Worm (Caenorhabditis elegans): ENCODE data around the gene atg-16.2.

atg-16.2 gene

ce11 chrII:6499067-6499466 lies 45.9 kb upstream of the atg-16.2 start, which contains the start of gene twk-49:
twk-49 (minus strand) TSS chrII:6499167.
- TF ChIP-seq ama-1 (optimal IDR thresholded peaks at IDR 0.05) (no peak), alr-1 (tag; optimal IDR thresholded peaks at IDR 0.05) (no peak), mdl-1 (tag; optimal IDR thresholded peaks at IDR 0.05) (no peak), nhr-77 (tag; optimal IDR thresholded peaks at IDR 0.05) (no peak), sma-3 (GFP tag; optimal IDR thresholded peaks at IDR 0.05) (no peak), ceh-82 (tag; optimal IDR thresholded peaks at IDR 0.05) (no peak), crh-2 (tag; optimal IDR thresholded peaks at IDR 0.05) (no peak), lin-11 (tag; optimal IDR thresholded peaks at IDR 0.05) (no peak), gmeb-1 (tag; optimal IDR thresholded peaks at IDR 0.05) (no peak), elt-1 (tag; optimal IDR thresholded peaks at IDR 0.05) (no peak), nhr-237 (tag; optimal IDR thresholded peaks at IDR 0.05) (no peak), C34F6.9 (tag; optimal IDR thresholded peaks at IDR 0.05) (no peak), ceh-16 (tag; optimal IDR thresholded peaks at IDR 0.05) (no peak), lin-39 (tag; optimal IDR thresholded peaks at IDR 0.05) (no peak), nhr-11 (tag; optimal IDR thresholded peaks at IDR 0.05) (no peak), ztf-11 (tag; optimal IDR thresholded peaks at IDR 0.05) (no peak), sem-4 (tag; optimal IDR thresholded peaks at IDR 0.05) (no peak)

- TF ChIP-seq sem-4 (tag; optimal IDR thresholded peaks at IDR 0.05), result peak; percentile 37
- TF ChIP-seq peb-1 (tag; optimal IDR thresholded peaks at IDR 0.05), result no peak
- TF ChIP-seq Y55F3AM.14 (GFP tag; optimal IDR thresholded peaks at IDR 0.05), result no peak
- TF ChIP-seq snpc-4 (tag; optimal IDR thresholded peaks at IDR 0.05), result no peak
- TF ChIP-seq unc-39 (tag; optimal IDR thresholded peaks at IDR 0.05), result no peak
- TF ChIP-seq zag-1 (tag; optimal IDR thresholded peaks at IDR 0.05), result peak; percentile 10
Measured at ce11 chrII:6498609-6499008, 45.4 kb upstream of the atg-16.2 start.

DNA sequence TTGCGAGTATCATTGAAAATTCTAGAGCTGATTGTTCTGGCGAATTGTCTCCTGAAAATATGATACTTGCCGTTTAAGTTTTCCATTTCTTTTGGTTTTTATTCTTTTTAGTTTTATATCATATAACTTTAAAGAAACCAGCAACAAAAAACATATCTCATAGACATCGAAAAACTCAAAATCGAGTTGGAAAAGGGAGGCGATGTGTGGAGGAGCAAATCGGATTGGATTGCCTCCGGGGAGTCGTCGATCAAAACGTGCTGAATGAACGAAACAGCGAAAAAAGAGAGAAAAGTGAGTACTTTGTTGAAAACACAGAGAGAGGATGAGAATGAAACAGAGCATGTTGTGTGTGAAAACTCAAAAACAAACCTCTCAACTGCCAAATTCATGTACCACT lies 43.9 kb upstream of the atg-16.2 start:
- TF ChIP-seq lsy-2 (tag; optimal IDR thresholded peaks at IDR 0.05), result peak in 1 of 2 experiments; percentile 22
- TF ChIP-seq sma-9 (GFP tag; optimal IDR thresholded peaks at IDR 0.05), result no peak
- no peak for TF ChIP-seq sma-9 (tag; optimal IDR thresholded peaks at IDR 0.05)

DNA sequence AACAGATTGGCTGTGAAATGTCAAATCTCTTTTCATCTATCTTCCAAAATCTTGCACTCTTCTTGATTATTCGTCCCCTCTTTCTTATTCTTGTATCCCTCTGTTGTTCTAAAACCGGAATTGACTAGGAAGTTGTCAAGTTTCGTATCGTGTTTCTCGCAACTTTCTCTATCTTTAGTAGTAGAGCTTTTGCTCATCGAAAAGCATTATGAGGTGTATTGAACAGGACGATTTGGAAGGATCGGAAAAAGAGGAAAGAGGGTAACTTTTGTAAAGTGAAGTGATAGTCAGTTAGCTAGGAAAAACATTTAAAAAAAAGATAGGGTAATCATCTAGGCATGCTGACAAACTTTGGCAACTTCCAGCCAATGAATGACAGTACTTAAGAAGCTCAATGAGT lies 43.3 kb upstream of the atg-16.2 start:
- no peak for TF ChIP-seq snpc-4 (tag; optimal IDR thresholded peaks at IDR 0.05)
- no peak for TF ChIP-seq R02D3.7 (tag; optimal IDR thresholded peaks at IDR 0.05)
- no peak for TF ChIP-seq unc-55 (GFP tag; optimal IDR thresholded peaks at IDR 0.05)
- TF ChIP-seq dmd-4 (tag; optimal IDR thresholded peaks at IDR 0.05), result no peak
- TF ChIP-seq gmeb-1 (tag; optimal IDR thresholded peaks at IDR 0.05), result no peak
- TF ChIP-seq mab-5 (tag; optimal IDR thresholded peaks at IDR 0.05), result no peak

DNA sequence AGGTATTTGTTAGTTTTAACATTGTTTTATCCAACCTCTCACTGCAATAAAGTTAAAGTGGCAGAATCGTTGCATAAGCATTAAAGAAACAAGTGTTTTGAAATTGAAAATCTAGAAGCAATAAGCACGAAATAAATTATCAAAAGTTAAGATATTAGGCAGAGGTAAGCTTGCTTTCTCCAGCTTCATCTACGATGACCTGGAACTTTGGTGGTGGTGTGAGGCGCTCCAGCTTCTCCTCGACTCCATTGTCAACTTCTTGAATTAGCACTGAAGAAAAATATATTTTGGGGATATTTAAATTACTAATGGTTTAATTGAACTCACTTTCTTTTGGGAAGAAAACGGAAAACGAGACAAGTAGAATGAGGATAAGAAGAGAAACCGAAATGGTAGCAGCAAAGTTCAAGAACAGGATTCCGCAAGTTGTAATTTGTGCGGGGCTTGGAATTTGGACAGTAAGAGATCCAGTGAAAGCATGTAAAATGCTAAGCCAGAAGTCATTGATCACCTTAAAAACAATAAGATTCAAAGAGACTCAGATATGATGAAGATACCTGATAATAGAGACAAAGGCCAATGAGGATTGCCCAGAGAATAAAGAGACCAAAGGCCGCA lies 40.6 kb upstream of the atg-16.2 start:
- TF ChIP-seq gmeb-1 (tag; optimal IDR thresholded peaks at IDR 0.05) (no peak), fos-1 (tag; optimal IDR thresholded peaks at IDR 0.05) (no peak), sma-3 (GFP tag; optimal IDR thresholded peaks at IDR 0.05) (no peak), nhr-77 (tag; optimal IDR thresholded peaks at IDR 0.05) (no peak), ztf-1 (GFP tag; conservative IDR thresholded peaks at IDR 0.05) (no peak), mab-5 (tag; optimal IDR thresholded peaks at IDR 0.05) (no peak), crh-2 (tag; optimal IDR thresholded peaks at IDR 0.05) (no peak), aly-2 (tag; optimal IDR thresholded peaks at IDR 0.05) (no peak), lin-11 (tag; optimal IDR thresholded peaks at IDR 0.05) (no peak), nhr-23 (tag; optimal IDR thresholded peaks at IDR 0.05) (no peak)

DNA sequence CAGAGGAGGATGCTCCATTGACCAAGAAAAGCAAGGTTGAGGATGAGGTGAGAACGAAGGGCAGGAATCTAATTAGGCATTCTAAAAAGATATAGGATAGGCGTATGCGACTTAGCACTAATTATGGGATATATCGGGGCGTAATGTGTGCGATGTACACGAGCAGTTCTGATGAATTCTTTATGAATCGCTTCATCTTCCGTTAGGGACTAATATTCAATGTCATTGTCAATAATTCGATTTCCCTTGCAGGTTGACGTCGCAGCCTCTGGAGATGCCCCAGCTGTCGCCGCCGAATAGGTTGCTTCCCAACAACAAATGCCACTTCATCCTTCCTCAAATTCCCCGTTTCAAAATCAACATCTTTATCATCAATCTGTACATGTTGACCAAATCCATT lies 39.9 kb upstream of the atg-16.2 start:
- TF ChIP-seq unc-55 (GFP tag; optimal IDR thresholded peaks at IDR 0.05), result peak; percentile 9
- TF ChIP-seq Y55F3AM.14 (GFP tag; optimal IDR thresholded peaks at IDR 0.05), result no peak
- no peak for TF ChIP-seq ZK546.5 (tag; optimal IDR thresholded peaks at IDR 0.05)
- TF ChIP-seq alr-1 (tag; optimal IDR thresholded peaks at IDR 0.05), result no peak

Measured in whole organism, L2 larva.